Worm (Caenorhabditis elegans) whole organism, late embryonic: ENCODE measurements around the gene mdt-30.

ENCODE experiments used
- C38D4.7 ChIP-seq: fragments of 200-800 bp; sonication (Bioruptor generic); optimal IDR thresholded peaks from 2 replicates; lab custom pipeline; 2018; ENCODE audit warnings: mild to moderate bottlenecking, missing genetic modification characterization, moderate library complexity, missing compliant biosample characterization
- ceh-48 ChIP-seq: sonication (generic microtip); optimal IDR thresholded peaks from 2 replicates; lab custom pipeline; 2016; ENCODE audit warnings: missing genetic modification characterization, inconsistent platforms, missing compliant biosample characterization
- fkh-10 ChIP-seq: fragments of 150-350 bp; optimal IDR thresholded peaks from 2 replicates; lab custom pipeline; 2014; ENCODE audit warnings: missing biosample characterization, missing genetic modification reagents, missing genetic modification characterization
- hlh-13 ChIP-seq: fragments of 200-800 bp; sonication (Bioruptor generic); optimal IDR thresholded peaks from 2 replicates; lab custom pipeline; 2018; ENCODE audit warnings: mild to moderate bottlenecking, missing genetic modification characterization, missing compliant biosample characterization
- pha-4 ChIP-seq: fragments of 150-350 bp; optimal IDR thresholded peaks from 2 replicates; lab custom pipeline; 2018; ENCODE audit warnings: missing biosample characterization, missing genetic modification reagents, missing genetic modification characterization

DNA sequence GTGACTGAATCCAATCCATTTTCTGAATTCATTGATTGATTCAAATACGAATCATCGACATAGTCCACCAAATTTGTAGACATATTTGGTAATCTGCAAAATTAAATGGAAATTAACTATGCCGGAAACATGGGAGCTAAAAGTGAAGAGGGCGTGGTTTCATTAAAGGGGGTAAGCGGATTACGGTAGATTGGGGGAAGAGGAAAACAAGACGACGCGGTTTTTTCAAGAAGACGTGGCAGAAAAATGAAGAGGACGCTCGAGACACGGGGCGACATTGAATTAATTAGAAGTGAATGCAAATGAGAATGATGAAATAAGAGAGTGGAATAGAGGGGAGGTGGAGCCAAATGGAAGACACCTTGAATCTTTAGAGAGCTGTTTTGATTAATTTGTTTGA lies 31.5 kb downstream of the mdt-30 start, which contains the start of gene npr-17:
- TF ChIP-seq fkh-10 (GFP tag; lab: Kevin White, UChicago) (no peak), hlh-13 (GFP tag; lab: Kevin White, UChicago) (no peak), C38D4.7 (GFP tag; lab: Kevin White, UChicago) (no peak), pha-4 (no peak), ceh-48 (tag; lab: Kevin White, UChicago) (no peak)
